Worm (Caenorhabditis elegans) whole organism, mixed stage, embryonic: ENCODE results near the gene zag-1.

Experiments
- ceh-83 ChIP-seq: fragments of 200-800 bp; sonication (Bioruptor generic); optimal IDR thresholded peaks from 2 replicates; lab custom pipeline; 2018; ENCODE audit warnings: mild to moderate bottlenecking, missing genetic modification characterization, missing compliant biosample characterization
- hlh-1 ChIP-seq: fragments of 150-350 bp; optimal IDR thresholded peaks from 2 replicates; lab custom pipeline; 2014; ENCODE audit warnings: missing biosample characterization, missing genetic modification reagents, missing genetic modification characterization
- nhr-28 ChIP-seq: fragments of 150-350 bp; optimal IDR thresholded peaks from 2 replicates; lab custom pipeline; 2014; ENCODE audit warnings: missing biosample characterization, missing genetic modification characterization
- nhr-76 ChIP-seq: sonication (generic microtip); optimal IDR thresholded peaks from 2 replicates; lab custom pipeline; 2017; ENCODE audit warnings: missing biosample characterization, missing genetic modification characterization
- sptf-1 ChIP-seq: sonication (generic microtip); optimal IDR thresholded peaks from 2 replicates; lab custom pipeline; 2017; ENCODE audit warnings: mild to moderate bottlenecking, missing genetic modification characterization, moderate library complexity, missing compliant biosample characterization
- unc-62 ChIP-seq: fragments of 150-350 bp; optimal IDR thresholded peaks from 2 replicates; lab custom pipeline; 2014; ENCODE audit warnings: missing biosample characterization, missing genetic modification reagents, missing genetic modification characterization
- ztf-11 ChIP-seq: fragments of 150-350 bp; optimal IDR thresholded peaks from 2 replicates; lab custom pipeline; 2014; ENCODE audit warnings: missing biosample characterization, missing genetic modification characterization

DNA sequence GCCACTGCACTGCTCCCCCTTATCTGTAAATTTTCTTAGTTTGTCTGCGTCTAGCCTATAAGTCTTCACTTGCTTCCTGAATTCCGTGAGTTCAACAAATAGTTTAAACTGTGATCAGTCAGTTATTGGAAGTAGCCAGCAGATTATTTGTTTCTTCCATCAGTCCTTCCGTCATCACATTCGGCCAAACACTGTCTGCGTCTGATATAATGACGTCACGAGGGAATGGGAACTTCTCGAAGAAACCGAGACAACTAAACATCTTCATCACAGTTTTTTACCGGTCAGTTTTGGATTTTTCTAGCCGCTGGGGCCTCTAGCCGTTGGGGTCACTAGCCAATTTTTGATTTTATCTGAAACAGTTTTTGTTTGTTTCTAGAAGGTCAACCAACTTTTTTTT is 10.4 kb downstream of the zag-1 start:
- TF ChIP-seq hlh-1 (tag; lab: Kevin White, UChicago) (no peak), unc-62 (no peak), ceh-83 (GFP tag; lab: Kevin White, UChicago) (no peak), nhr-76 (no peak), nhr-28 (tag; lab: Kevin White, UChicago) (no peak), ztf-11 (tag; lab: Kevin White, UChicago) (no peak), sptf-1 (tag; lab: Kevin White, UChicago) (no peak)
